Fruit fly (Drosophila melanogaster) whole organism, embryonic: Measurements from ENCODE around the gene nonC.

Experiments
- CG10543 ChIP-seq: fragments of 200-800 bp; sonication (Bioruptor generic); optimal IDR thresholded peaks from 3 replicates; lab custom pipeline; 2017; ENCODE audit warnings: missing biosample characterization, mild to moderate bottlenecking, missing genetic modification characterization, moderate library complexity
- CG11247 ChIP-seq: fragments of 200-800 bp; sonication (Bioruptor generic); IDR thresholded peaks from 2 replicates; pipeline ENCODE4 v1.3.6; 2022; ENCODE audit warnings: missing biosample characterization, missing genetic modification characterization
- CG11504 ChIP-seq: fragments of 200-800 bp; sonication (Bioruptor generic); optimal IDR thresholded peaks from 3 replicates; lab custom pipeline; 2019; ENCODE audit warnings: missing biosample characterization, mild to moderate bottlenecking, missing genetic modification characterization, moderate library complexity
- CG12236 ChIP-seq: fragments of 200-800 bp; sonication (Bioruptor generic); optimal IDR thresholded peaks from 2 replicates; lab custom pipeline; 2016; ENCODE audit warnings: missing biosample characterization, missing genetic modification characterization
- CG12299 ChIP-seq: fragments of 200-800 bp; sonication (Bioruptor generic); optimal IDR thresholded peaks from 2 replicates; lab custom pipeline; 2018; ENCODE audit warnings: missing biosample characterization, mild to moderate bottlenecking, missing genetic modification characterization
- CG13296 ChIP-seq: fragments of 200-800 bp; sonication (Bioruptor generic); optimal IDR thresholded peaks from 3 replicates; lab custom pipeline; 2018; ENCODE audit warnings: missing biosample characterization, mild to moderate bottlenecking, missing genetic modification characterization
- CG15514 ChIP-seq: fragments of 200-800 bp; sonication (Bioruptor generic); optimal IDR thresholded peaks from 3 replicates; lab custom pipeline; 2017; ENCODE audit warnings: missing biosample characterization, missing genetic modification characterization, mild to moderate bottlenecking, moderate library complexity, missing genetic modification reagents
- CG1832 ChIP-seq: fragments of 200-800 bp; sonication (Bioruptor generic); optimal IDR thresholded peaks from 2 replicates; lab custom pipeline; 2017; ENCODE audit warnings: missing biosample characterization, mild to moderate bottlenecking, missing genetic modification characterization, inconsistent platforms
- CG2199 ChIP-seq: fragments of 200-800 bp; sonication (Bioruptor generic); IDR thresholded peaks from 3 replicates; pipeline ENCODE4 v1.3.6; 2022; ENCODE audit warnings: missing biosample characterization, missing genetic modification characterization
- CG2202 ChIP-seq: fragments of 200-800 bp; sonication (Bioruptor generic); optimal IDR thresholded peaks from 2 replicates; lab custom pipeline; 2018; ENCODE audit warnings: missing biosample characterization, mild to moderate bottlenecking, missing genetic modification characterization
- CG31388 ChIP-seq: fragments of 200-800 bp; sonication (Bioruptor generic); optimal IDR thresholded peaks from 2 replicates; lab custom pipeline; 2016; ENCODE audit warnings: missing biosample characterization, missing genetic modification characterization
- CG32767 ChIP-seq: fragments of 200-800 bp; sonication (Bioruptor generic); IDR thresholded peaks from 2 replicates; pipeline ENCODE4 v1.3.6; 2022; ENCODE audit warnings: missing biosample characterization, missing genetic modification characterization
- CG3407 ChIP-seq: fragments of 200-800 bp; sonication (Bioruptor generic); optimal IDR thresholded peaks from 2 replicates; lab custom pipeline; 2018; ENCODE audit warnings: missing biosample characterization, mild to moderate bottlenecking, missing genetic modification characterization
- CG3995 ChIP-seq: fragments of 200-800 bp; sonication (Bioruptor generic); optimal IDR thresholded peaks from 3 replicates; lab custom pipeline; 2016; ENCODE audit warnings: missing biosample characterization, missing genetic modification characterization
- CG4404 ChIP-seq: fragments of 200-800 bp; sonication (Bioruptor generic); IDR thresholded peaks from 2 replicates; pipeline ENCODE4 v1.3.6; 2022; ENCODE audit warnings: missing biosample characterization, missing genetic modification characterization
- CG4617 ChIP-seq: fragments of 200-800 bp; sonication (Bioruptor generic); optimal IDR thresholded peaks from 3 replicates; lab custom pipeline; 2016; ENCODE audit warnings: missing biosample characterization, missing genetic modification characterization, borderline replicate concordance
- CG6683 ChIP-seq: fragments of 200-800 bp; sonication (Bioruptor generic); optimal IDR thresholded peaks from 2 replicates; lab custom pipeline; 2017; ENCODE audit warnings: missing biosample characterization, mild to moderate bottlenecking, missing genetic modification characterization, missing genetic modification reagents
- CG6813 ChIP-seq: fragments of 200-800 bp; sonication (Bioruptor generic); optimal IDR thresholded peaks from 2 replicates; lab custom pipeline; 2017; ENCODE audit warnings: missing biosample characterization, missing genetic modification characterization, mild to moderate bottlenecking, moderate library complexity, missing genetic modification reagents
- CG7271 ChIP-seq: fragments of 200-800 bp; sonication (Bioruptor generic); optimal IDR thresholded peaks from 2 replicates; lab custom pipeline; 2018; ENCODE audit warnings: missing biosample characterization, mild to moderate bottlenecking, missing genetic modification characterization, moderate library complexity
- CG8290 ChIP-seq, 3 experiments: fragments of 200-800 bp; sonication (Bioruptor generic); optimal IDR thresholded peaks; 2 replicates each; lab custom pipeline; 2016 to 2019; ENCODE audit warnings: missing biosample characterization in 3 of 3, missing genetic modification characterization in 3 of 3, mild to moderate bottlenecking in 2 of 3, moderate library complexity in 1 of 3
- CG8388 ChIP-seq: fragments of 200-800 bp; sonication (Bioruptor generic); optimal IDR thresholded peaks from 2 replicates; lab custom pipeline; 2019; ENCODE audit warnings: missing biosample characterization, mild to moderate bottlenecking, missing genetic modification characterization, moderate library complexity
- D ChIP-seq, 2 experiments: fragments of 200-800 bp in 1 of 2; fragments of >200 bp in 1 of 2; sonication (Bioruptor generic) in 1 of 2; optimal IDR thresholded peaks; 2 replicates in 1 of 2; 3 replicates in 1 of 2; lab custom pipeline; 2017; ENCODE audit warnings: mild to moderate bottlenecking in 1 of 2, missing biosample characterization in 1 of 2, missing genetic modification characterization in 1 of 2, missing genetic modification reagents in 1 of 2
- Dll ChIP-seq: fragments of 200-800 bp; sonication (Bioruptor generic); IDR thresholded peaks from 4 replicates; pipeline ENCODE4 v1.3.6; 2022; ENCODE audit warnings: missing biosample characterization, missing genetic modification characterization; ENCODE audit not compliant: partially characterized antibody
- Elba2 ChIP-seq: fragments of 200-800 bp; sonication (Bioruptor generic); optimal IDR thresholded peaks from 3 replicates; lab custom pipeline; 2016; ENCODE audit warnings: missing biosample characterization, missing genetic modification characterization
- Fer1 ChIP-seq: fragments of 200-800 bp; sonication (Bioruptor generic); optimal IDR thresholded peaks from 2 replicates; lab custom pipeline; 2017; ENCODE audit warnings: missing biosample characterization, mild to moderate bottlenecking, missing genetic modification characterization
- GATAe ChIP-seq: fragments of 200-800 bp; sonication (Bioruptor generic); conservative IDR thresholded peaks from 2 replicates; pipeline ENCODE4 v1.3.6; 2022; ENCODE audit warnings: missing biosample characterization, missing genetic modification characterization
- Myb ChIP-seq: fragments of 200-800 bp; sonication (Bioruptor generic); optimal IDR thresholded peaks from 2 replicates; lab custom pipeline; 2016; ENCODE audit warnings: missing biosample characterization, missing genetic modification characterization
- Nf-YA ChIP-seq: fragments of 200-800 bp; sonication (Bioruptor generic); IDR thresholded peaks from 2 replicates; pipeline ENCODE4 v1.3.6; 2022; ENCODE audit warnings: missing biosample characterization, missing genetic modification characterization
- Optix ChIP-seq: fragments of 200-800 bp; sonication (Bioruptor generic); IDR thresholded peaks from 3 replicates; pipeline ENCODE4 v1.3.6; 2022; ENCODE audit warnings: missing biosample characterization, missing genetic modification characterization
- Poxn ChIP-seq: fragments of 200-800 bp; sonication (Bioruptor generic); IDR thresholded peaks from 2 replicates; pipeline ENCODE4 v1.3.6; 2022; ENCODE audit warnings: missing biosample characterization, missing genetic modification characterization
- Scr ChIP-seq: fragments of 200-800 bp; sonication (Bioruptor generic); IDR thresholded peaks from 2 replicates; pipeline ENCODE4 v1.3.6; 2022; ENCODE audit warnings: missing biosample characterization, missing genetic modification characterization; ENCODE audit not compliant: partially characterized antibody
- Sin3A ChIP-seq: fragments of >200 bp; optimal IDR thresholded peaks from 2 replicates; lab custom pipeline; 2018
- crol ChIP-seq: fragments of 200-800 bp; sonication (Bioruptor generic); IDR thresholded peaks from 2 replicates; pipeline ENCODE4 v1.3.6; 2022; ENCODE audit warnings: missing biosample characterization, missing genetic modification characterization
- da ChIP-seq: fragments of 200-800 bp; sonication (Bioruptor generic); optimal IDR thresholded peaks from 2 replicates; lab custom pipeline; 2016; ENCODE audit warnings: missing biosample characterization, missing genetic modification characterization
- dm ChIP-seq: fragments of 200-800 bp; sonication (Bioruptor generic); optimal IDR thresholded peaks from 3 replicates; lab custom pipeline; 2016; ENCODE audit warnings: missing biosample characterization, missing genetic modification characterization
- gce ChIP-seq: fragments of 200-800 bp; sonication (Bioruptor generic); IDR thresholded peaks from 3 replicates; pipeline ENCODE4 v1.3.6; 2022; ENCODE audit warnings: missing biosample characterization, missing genetic modification characterization
- ken ChIP-seq: fragments of 200-800 bp; sonication (Bioruptor generic); IDR thresholded peaks from 3 replicates; pipeline ENCODE4 v1.3.6; 2022; ENCODE audit warnings: missing biosample characterization, missing genetic modification characterization
- lola ChIP-seq, 3 experiments: fragments of >200 bp in 2 of 3; fragments of 200-800 bp in 1 of 3; sonication (Bioruptor generic) in 1 of 3; optimal IDR thresholded peaks; 2 replicates each; lab custom pipeline; 2017 to 2019; ENCODE audit warnings: missing biosample characterization in 3 of 3, missing genetic modification characterization in 3 of 3, mild to moderate bottlenecking in 1 of 3, moderate library complexity in 1 of 3
- mirr ChIP-seq: fragments of 200-800 bp; sonication (Bioruptor generic); optimal IDR thresholded peaks from 3 replicates; lab custom pipeline; 2018; ENCODE audit warnings: missing biosample characterization, mild to moderate bottlenecking, missing genetic modification characterization
- pros ChIP-seq: fragments of 200-800 bp; sonication (Bioruptor generic); optimal IDR thresholded peaks from 3 replicates; lab custom pipeline; 2019; ENCODE audit warnings: missing biosample characterization, mild to moderate bottlenecking, missing genetic modification characterization, moderate library complexity
- rib ChIP-seq: fragments of 200-800 bp; sonication (Bioruptor generic); IDR thresholded peaks from 2 replicates; pipeline ENCODE4 v1.3.6; 2022; ENCODE audit warnings: missing biosample characterization, missing genetic modification characterization
- row ChIP-seq: fragments of 200-800 bp; sonication (Bioruptor generic); IDR thresholded peaks from 3 replicates; pipeline ENCODE4 v1.3.6; 2022; ENCODE audit warnings: missing biosample characterization, missing genetic modification characterization
- schlank ChIP-seq: fragments of 200-800 bp; sonication (Bioruptor generic); optimal IDR thresholded peaks from 2 replicates; lab custom pipeline; 2018; ENCODE audit warnings: missing biosample characterization, mild to moderate bottlenecking, missing genetic modification characterization
- sens-2 ChIP-seq: fragments of 200-800 bp; sonication (Bioruptor generic); IDR thresholded peaks from 2 replicates; pipeline ENCODE4 v1.3.6; 2022; ENCODE audit warnings: missing biosample characterization, missing genetic modification characterization
- sisA ChIP-seq: fragments of 200-800 bp; sonication (Bioruptor generic); IDR thresholded peaks from 2 replicates; pipeline ENCODE4 v1.3.6; 2022; ENCODE audit warnings: missing biosample characterization, missing genetic modification characterization
- sqz ChIP-seq: fragments of 200-800 bp; sonication (Bioruptor generic); optimal IDR thresholded peaks from 3 replicates; lab custom pipeline; 2018; ENCODE audit warnings: missing biosample characterization, mild to moderate bottlenecking, missing genetic modification characterization
- sug ChIP-seq: fragments of 200-800 bp; optimal IDR thresholded peaks from 2 replicates; lab custom pipeline; 2019; ENCODE audit warnings: missing biosample characterization, mild to moderate bottlenecking, missing genetic modification characterization, moderate library complexity
- zfh2 ChIP-seq: fragments of 200-800 bp; sonication (Bioruptor generic); optimal IDR thresholded peaks from 2 replicates; lab custom pipeline; 2016; ENCODE audit warnings: missing biosample characterization, missing genetic modification characterization

The nonC gene

dm6 chrX:6862521-6863288 lies 38.4 kb downstream of the nonC start (continued):
- TF ChIP-seq mirr (GFP tag; lab: Kevin White, UChicago) = peak; percentile 49
- no peak for TF ChIP-seq sisA (GFP tag; lab: Robert Waterston, UW)
- TF ChIP-seq Poxn (GFP tag; lab: Robert Waterston, UW) = no peak
- no peak for TF ChIP-seq Sin3A
- TF ChIP-seq Dll (GFP tag; lab: Robert Waterston, UW) = no peak
- TF ChIP-seq CG1832 (GFP tag; lab: Kevin White, UChicago) = peak; percentile 34
- TF ChIP-seq da (GFP tag; lab: Kevin White, UChicago) = no peak
- no peak for TF ChIP-seq CG4617 (GFP tag; lab: Kevin White, UChicago)
- peak; percentile 89 for TF ChIP-seq zfh2 (GFP tag; lab: Kevin White, UChicago)
- TF ChIP-seq CG12236 (GFP tag; lab: Kevin White, UChicago) = no peak
- TF ChIP-seq dm (GFP tag; lab: Kevin White, UChicago) = peak; percentile 8
- TF ChIP-seq D (optimal IDR thresholded peaks at IDR 0.05; lab: Kevin White, UChicago) = peak; percentile 65
- TF ChIP-seq D (GFP tag; optimal IDR thresholded peaks at IDR 0.05; lab: Kevin White, UChicago) = no peak
- no peak for TF ChIP-seq Scr (GFP tag; lab: Robert Waterston, UW)
- TF ChIP-seq CG31388 (GFP tag; lab: Kevin White, UChicago) = no peak
- TF ChIP-seq sug (tag; lab: Kevin White, UChicago) = no peak
- peak in 1 of 3 experiments; percentile 7 for TF ChIP-seq lola (GFP tag; optimal IDR thresholded peaks at IDR 0.05; lab: Kevin White, UChicago)
- TF ChIP-seq Elba2 (GFP tag; lab: Kevin White, UChicago) = no peak
- TF ChIP-seq CG7271 (tag; lab: Kevin White, UChicago) = no peak
- TF ChIP-seq CG4404 (GFP tag; lab: Robert Waterston, UW) = no peak
- TF ChIP-seq CG6683 (GFP tag; lab: Kevin White, UChicago) = no peak
- no peak for TF ChIP-seq CG2202 (tag; lab: Kevin White, UChicago)
- TF ChIP-seq CG11504 (tag; lab: Kevin White, UChicago) = no peak
- 0 out of 3 replicates have a peak, but pooled peaks have one; percentile 61 for TF ChIP-seq gce (GFP tag; lab: Robert Waterston, UW)
- 0 out of 3 replicates have a peak, but pooled peaks have one; percentile 64 for TF ChIP-seq Optix (GFP tag; lab: Robert Waterston, UW)
- TF ChIP-seq CG32767 (GFP tag; lab: Robert Waterston, UW) = peak; percentile 37; the same call in 1 of the 2 replicates
- no peak for TF ChIP-seq CG6813 (GFP tag; lab: Kevin White, UChicago)
- no peak for TF ChIP-seq CG8388 (GFP tag; lab: Kevin White, UChicago)
- peak; percentile 53; the same call in 1 of the 2 replicates for TF ChIP-seq rib (GFP tag; lab: Robert Waterston, UW)
- peak; percentile 72 for TF ChIP-seq CG10543 (GFP tag; lab: Kevin White, UChicago)
- 0 out of 2 replicates have a peak, but pooled peaks have one; percentile 28 for TF ChIP-seq GATAe (GFP tag; lab: Robert Waterston, UW)
- no peak for TF ChIP-seq Fer1
- no peak; the same call in 2 of the 3 replicates for TF ChIP-seq ken (GFP tag; lab: Robert Waterston, UW)
- no peak for TF ChIP-seq CG11247 (GFP tag; lab: Robert Waterston, UW)
- no peak for TF ChIP-seq CG13296 (GFP tag; lab: Kevin White, UChicago)
- TF ChIP-seq row = no peak; the same call in 2 of the 3 replicates
- TF ChIP-seq CG3995 (GFP tag; lab: Kevin White, UChicago) = no peak
- peak; percentile 53 for TF ChIP-seq crol
- TF ChIP-seq sens-2 (GFP tag; lab: Robert Waterston, UW) = no peak
- no peak for TF ChIP-seq CG15514
- 0 out of 3 replicates have a peak, but pooled peaks have one; percentile 51 for TF ChIP-seq CG2199
- no peak for TF ChIP-seq Myb (GFP tag; lab: Kevin White, UChicago)
- TF ChIP-seq schlank = no peak
- TF ChIP-seq CG12299 = no peak
- no peak for TF ChIP-seq CG8290 (GFP tag; optimal IDR thresholded peaks at IDR 0.05; lab: Kevin White, UChicago)
- TF ChIP-seq CG8290 (tag; optimal IDR thresholded peaks at IDR 0.05; lab: Kevin White, UChicago) = peak in 1 of 2 experiments; percentile 39
- no peak for TF ChIP-seq CG3407 (GFP tag; lab: Kevin White, UChicago)
- no peak for TF ChIP-seq Nf-YA
- peak; percentile 89 for TF ChIP-seq pros (GFP tag; lab: Kevin White, UChicago)
- peak; percentile 98 for TF ChIP-seq sqz
